Worm (Caenorhabditis elegans): Measurements from ENCODE around the gene cdc-48.1.

ce11 chrII:10556550-10557205, 6.5 kb downstream of the cdc-48.1 start:
- TF ChIP-seq nhr-25 (tag; optimal IDR thresholded peaks at IDR 0.05) (no peak), lsy-2 (tag; optimal IDR thresholded peaks at IDR 0.05) (no peak), alr-1 (tag; optimal IDR thresholded peaks at IDR 0.05) (no peak), aly-2 (tag; optimal IDR thresholded peaks at IDR 0.05) (no peak), nhr-12 (tag; optimal IDR thresholded peaks at IDR 0.05) (no peak), ztf-4 (tag; optimal IDR thresholded peaks at IDR 0.05) (no peak), ZK546.5 (tag; optimal IDR thresholded peaks at IDR 0.05) (no peak), unc-39 (tag; optimal IDR thresholded peaks at IDR 0.05) (no peak), sem-4 (tag; optimal IDR thresholded peaks at IDR 0.05) (no peak), lin-11 (tag; optimal IDR thresholded peaks at IDR 0.05) (no peak)

Data from whole organism, L2 larva.